Worm (Caenorhabditis elegans): Measurements from ENCODE around the gene C15H9.3.

- TF ChIP-seq fkh-2 (tag; optimal IDR thresholded peaks at IDR 0.05) (no peak), elt-3 (tag; optimal IDR thresholded peaks at IDR 0.05) (no peak), egl-27 (tag; optimal IDR thresholded peaks at IDR 0.05) (no peak), nhr-77 (tag; optimal IDR thresholded peaks at IDR 0.05) (no peak), nhr-12 (tag; optimal IDR thresholded peaks at IDR 0.05) (no peak), nhr-76 (tag; optimal IDR thresholded peaks at IDR 0.05) (no peak), jun-1 (tag; optimal IDR thresholded peaks at IDR 0.05) (no peak), mdl-1 (tag; optimal IDR thresholded peaks at IDR 0.05) (no peak), unc-62 (GFP tag; optimal IDR thresholded peaks at IDR 0.05) (no peak), snpc-4 (tag; optimal IDR thresholded peaks at IDR 0.05) (no peak), R02D3.7 (tag; optimal IDR thresholded peaks at IDR 0.05) (no peak), fos-1 (tag; optimal IDR thresholded peaks at IDR 0.05) (no peak)
Observed at ce11 chrX:6122026-6122425, 6.4 kb downstream of the C15H9.3 start, which contains the start of gene nnt-1.
